Worm (Caenorhabditis elegans): Measurements from ENCODE around the gene cest-9.1.

ce11 chrX:12275577-12275976, 49.6 kb downstream of the cest-9.1 start, which contains the start of gene C04B4.6:
- TF ChIP-seq blmp-1 (tag; optimal IDR thresholded peaks at IDR 0.05) (no peak), ces-1 (GFP tag; optimal IDR thresholded peaks at IDR 0.05) (no peak), mep-1 (tag; optimal IDR thresholded peaks at IDR 0.05) (no peak), sem-2 (GFP tag; optimal IDR thresholded peaks at IDR 0.05) (no peak), snpc-4 (tag; optimal IDR thresholded peaks at IDR 0.05) (no peak), mab-5 (tag; optimal IDR thresholded peaks at IDR 0.05) (no peak), elt-3 (tag; optimal IDR thresholded peaks at IDR 0.05) (no peak), nhr-237 (tag; optimal IDR thresholded peaks at IDR 0.05) (no peak), nhr-28 (tag; optimal IDR thresholded peaks at IDR 0.05) (no peak), flh-1 (GFP tag; optimal IDR thresholded peaks at IDR 0.05) (no peak), nhr-12 (tag; optimal IDR thresholded peaks at IDR 0.05) (no peak)
